Fruit fly (Drosophila melanogaster): ENCODE data around the gene ush.
A peak's percentile ranks its signal among the peaks of the same experiment; 100 is the strongest.

ush gene

dm6 chr2L:505009-505408 is 29.0 kb downstream of the ush start:
- TF ChIP-seq Ets65A (GFP tag) (peak; percentile 7), gcm (GFP tag; optimal IDR thresholded peaks at IDR 0.05) (peak; percentile 85), GATAe (GFP tag; conservative IDR thresholded peaks at IDR 0.05) (peak; percentile 66), Doc2 (GFP tag; IDR thresholded peaks at IDR 0.05) (no peak), grn (GFP tag; optimal IDR thresholded peaks at IDR 0.05) (peak; percentile 54), Nf-YB (GFP tag; optimal IDR thresholded peaks at IDR 0.05) (peak; percentile 93), Nf-YC (tag; optimal IDR thresholded peaks at IDR 0.05) (peak; percentile 92), CG6254 (GFP tag; optimal IDR thresholded peaks at IDR 0.05) (no peak)

dm6 chr2L:506443-506842 is 30.4 kb downstream of the ush start:
- peak; percentile 80 for TF ChIP-seq CG13894 (tag; optimal IDR thresholded peaks at IDR 0.05)
- TF ChIP-seq dmrt11E (tag; optimal IDR thresholded peaks at IDR 0.05): no peak
- peak; percentile 72 for TF ChIP-seq grn (GFP tag; optimal IDR thresholded peaks at IDR 0.05)
- no peak for TF ChIP-seq az2 (GFP tag; optimal IDR thresholded peaks at IDR 0.05)
- TF ChIP-seq CG7372 (GFP tag; IDR thresholded peaks at IDR 0.05): peak; percentile 46; the same call in 1 of the 2 replicates
- peak; percentile 43 for TF ChIP-seq abd-A (tag; optimal IDR thresholded peaks at IDR 0.05)
- no peak for TF ChIP-seq ind (GFP tag; optimal IDR thresholded peaks at IDR 0.05)
- TF ChIP-seq chinmo (GFP tag; IDR thresholded peaks at IDR 0.05; ENCODE audit: partially characterized antibody): 0 out of 4 replicates have a peak, but pooled peaks have one; percentile 36

DNA sequence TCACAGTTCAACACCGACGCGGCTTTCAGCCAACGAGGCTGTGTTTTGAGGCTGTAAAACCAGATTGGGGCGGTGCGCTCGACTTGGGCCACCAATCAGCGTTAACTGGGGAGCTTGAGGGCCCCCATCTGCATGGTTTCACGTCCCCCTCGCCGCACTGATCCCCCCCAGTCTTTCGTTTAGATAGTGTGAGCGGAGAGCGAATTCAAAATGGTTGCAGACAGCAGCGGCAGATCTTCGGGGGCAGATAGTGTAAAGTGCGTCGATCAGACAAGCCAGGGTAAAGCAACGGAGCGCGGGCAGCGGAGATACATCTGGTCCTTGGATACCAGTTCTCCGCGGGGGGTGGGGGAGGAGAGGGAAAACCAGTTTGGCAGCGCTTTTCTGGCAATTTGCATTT is 31.1 kb downstream of the ush start:
- TF ChIP-seq maf-S (GFP tag; optimal IDR thresholded peaks at IDR 0.05): no peak
- TF ChIP-seq CG11247 (GFP tag; IDR thresholded peaks at IDR 0.05): 0 out of 2 replicates have a peak, but pooled peaks have one; percentile 20
- TF ChIP-seq CG6791 (GFP tag; IDR thresholded peaks at IDR 0.05; ENCODE audit: partially characterized antibody): 0 out of 3 replicates have a peak, but pooled peaks have one; percentile 27
- TF ChIP-seq sc (optimal IDR thresholded peaks at IDR 0.05): no peak
- no peak for TF ChIP-seq sc (GFP tag; optimal IDR thresholded peaks at IDR 0.05)
- 0 out of 3 replicates have a peak, but pooled peaks have one; percentile 40 for TF ChIP-seq sr (GFP tag; IDR thresholded peaks at IDR 0.05)
- no peak for TF ChIP-seq Ssrp (tag; optimal IDR thresholded peaks at IDR 0.05)
- TF ChIP-seq Nf-YB (GFP tag; optimal IDR thresholded peaks at IDR 0.05): peak; percentile 97
- TF ChIP-seq CG17328 (GFP tag; IDR thresholded peaks at IDR 0.05): no peak
- TF ChIP-seq CG9437 (GFP tag; optimal IDR thresholded peaks at IDR 0.05): no peak
- peak; percentile 98 for TF ChIP-seq Nf-YC (tag; optimal IDR thresholded peaks at IDR 0.05)
- TF ChIP-seq dysf (GFP tag; IDR thresholded peaks at IDR 0.05): no peak
- TF ChIP-seq chinmo (GFP tag; IDR thresholded peaks at IDR 0.05; ENCODE audit: partially characterized antibody): peak; percentile 72; the same call in 1 of the 4 replicates
- no peak for TF ChIP-seq Atf6 (GFP tag; IDR thresholded peaks at IDR 0.05)
- TF ChIP-seq CG4617 (GFP tag; optimal IDR thresholded peaks at IDR 0.05; ENCODE audit: borderline replicate concordance): no peak
- 0 out of 2 replicates have a peak, but pooled peaks have one; percentile 5 for TF ChIP-seq CG32772 (GFP tag; IDR thresholded peaks at IDR 0.05)
- TF ChIP-seq cg (GFP tag; optimal IDR thresholded peaks at IDR 0.05): peak; percentile 15
- no peak for TF ChIP-seq CG12744 (GFP tag; optimal IDR thresholded peaks at IDR 0.05)
- no peak for TF ChIP-seq CG15514 (GFP tag; optimal IDR thresholded peaks at IDR 0.05)
- TF ChIP-seq Nf-YA (GFP tag; IDR thresholded peaks at IDR 0.05): peak; percentile 27; the same call in 1 of the 2 replicates
- TF ChIP-seq Rfx (GFP tag; IDR thresholded peaks at IDR 0.05): no peak
- TF ChIP-seq crol (GFP tag; IDR thresholded peaks at IDR 0.05): peak; percentile 94
- 0 out of 3 replicates have a peak, but pooled peaks have one; percentile 33 for TF ChIP-seq CG3726 (GFP tag; IDR thresholded peaks at IDR 0.05)
- TF ChIP-seq grn (GFP tag; optimal IDR thresholded peaks at IDR 0.05): peak; percentile 85

dm6 chr2L:510534-511014 is 34.6 kb downstream of the ush start:
- TF ChIP-seq gt (GFP tag; IDR thresholded peaks at IDR 0.05): no peak
- TF ChIP-seq CG17568 (GFP tag; optimal IDR thresholded peaks at IDR 0.05): peak; percentile 82
- peak; percentile 27; the same call in 1 of the 2 replicates for TF ChIP-seq sim (GFP tag; IDR thresholded peaks at IDR 0.05)
- peak; percentile 47; the same call in 1 of the 3 replicates for TF ChIP-seq otp (GFP tag; IDR thresholded peaks at IDR 0.05)
- TF ChIP-seq ind (GFP tag; optimal IDR thresholded peaks at IDR 0.05): no peak
- TF ChIP-seq E2f2 (GFP tag; IDR thresholded peaks at IDR 0.05): 0 out of 2 replicates have a peak, but pooled peaks have one; percentile 9
- TF ChIP-seq Oaz (GFP tag; IDR thresholded peaks at IDR 0.05): no peak
- no peak for TF ChIP-seq br (optimal IDR thresholded peaks at IDR 0.05)
- peak; percentile 54 for TF ChIP-seq zf30C (GFP tag; optimal IDR thresholded peaks at IDR 0.05)
- TF ChIP-seq CG7786 (GFP tag; optimal IDR thresholded peaks at IDR 0.05): peak; percentile 40
- peak; percentile 57 for TF ChIP-seq pum (GFP tag; optimal IDR thresholded peaks at IDR 0.05)
- TF ChIP-seq CG1602 (GFP tag; optimal IDR thresholded peaks at IDR 0.05): peak; percentile 47
- peak; percentile 40 for TF ChIP-seq crc (GFP tag; optimal IDR thresholded peaks at IDR 0.05)
- peak; percentile 91 for TF ChIP-seq Kr (GFP tag; optimal IDR thresholded peaks at IDR 0.05)

Measured in whole organism, embryonic.